Fruit fly (Drosophila melanogaster): ENCODE results near the gene CG17122.

Gene CG17122

DNA sequence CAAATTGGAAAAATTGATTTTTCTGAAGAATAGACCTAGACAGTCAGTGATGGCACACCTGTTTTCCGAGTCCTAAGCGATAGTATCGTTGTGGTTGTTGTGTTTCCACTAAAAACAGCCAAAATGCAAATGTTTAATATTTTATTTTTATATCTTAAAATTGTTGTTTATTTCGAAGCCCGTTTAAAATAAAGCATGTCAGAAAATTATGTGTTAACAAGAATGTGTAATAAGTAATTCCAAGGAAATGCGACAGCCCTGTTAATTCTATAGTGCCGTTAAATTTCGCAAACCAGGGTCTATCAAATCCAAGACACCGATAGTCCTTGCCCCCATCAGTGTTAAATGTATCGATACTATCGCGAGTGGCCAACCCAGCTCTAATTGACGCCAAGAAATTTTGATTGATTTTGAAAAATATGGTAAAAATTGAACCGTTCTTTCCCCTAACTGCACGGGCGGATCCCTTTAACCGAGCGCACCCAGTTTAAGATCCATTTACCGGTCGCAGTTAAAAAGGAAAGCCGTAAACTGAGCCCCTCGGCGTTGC is 27.0 kb upstream of the CG17122 start, which contains the start of gene Pex23 (continued):
- peak; percentile 80 for TF ChIP-seq eg (GFP tag; IDR thresholded peaks at IDR 0.05)
- TF ChIP-seq pdm3 (GFP tag; optimal IDR thresholded peaks at IDR 0.05) = peak; percentile 82
- TF ChIP-seq Hr4 (GFP tag; optimal IDR thresholded peaks at IDR 0.05) = no peak
- TF ChIP-seq CG8319 (GFP tag; optimal IDR thresholded peaks at IDR 0.05) = peak; percentile 15
- peak; percentile 62 for TF ChIP-seq Sox102F (GFP tag; optimal IDR thresholded peaks at IDR 0.05)
- TF ChIP-seq fd59A (GFP tag; optimal IDR thresholded peaks at IDR 0.05) = no peak

- no peak for TF ChIP-seq OdsH (GFP tag; optimal IDR thresholded peaks at IDR 0.05)
- TF ChIP-seq CG6808 (GFP tag; optimal IDR thresholded peaks at IDR 0.05) = no peak
- no peak for TF ChIP-seq Eip75B (GFP tag; optimal IDR thresholded peaks at IDR 0.05)
- no peak for TF ChIP-seq CG7368 (GFP tag; optimal IDR thresholded peaks at IDR 0.05)
- no peak for TF ChIP-seq CG10631 (GFP tag; optimal IDR thresholded peaks at IDR 0.05)
- no peak for TF ChIP-seq Sox15 (GFP tag; optimal IDR thresholded peaks at IDR 0.05)
- TF ChIP-seq topi (GFP tag; optimal IDR thresholded peaks at IDR 0.05) = no peak
Measured at dm6 chr3L:20299110-20299509, 24.0 kb upstream of the CG17122 start, which contains the start of gene SCCRO4. Gene SCCRO4, plus strand, starts transcription at chr3L:20299410.

- TF ChIP-seq CG9139 (GFP tag; optimal IDR thresholded peaks at IDR 0.05) = no peak
- TF ChIP-seq CG15336 (GFP tag; IDR thresholded peaks at IDR 0.05) = no peak
- no peak for TF ChIP-seq CG4318 (GFP tag; optimal IDR thresholded peaks at IDR 0.05)
- no peak for TF ChIP-seq CG11762 (GFP tag; optimal IDR thresholded peaks at IDR 0.05; ENCODE audit: insufficient read depth)
- no peak for TF ChIP-seq Smox (GFP tag; optimal IDR thresholded peaks at IDR 0.05)
- TF ChIP-seq Hr38 (GFP tag; optimal IDR thresholded peaks at IDR 0.05) = no peak
- no peak for TF ChIP-seq topi (GFP tag; optimal IDR thresholded peaks at IDR 0.05)
- TF ChIP-seq eg (GFP tag; IDR thresholded peaks at IDR 0.05) = no peak
- TF ChIP-seq pdm3 (GFP tag; optimal IDR thresholded peaks at IDR 0.05) = no peak
- TF ChIP-seq Ets21C (GFP tag; optimal IDR thresholded peaks at IDR 0.05) = no peak
- TF ChIP-seq fd59A (GFP tag; optimal IDR thresholded peaks at IDR 0.05) = no peak
- no peak for TF ChIP-seq Eip93F (GFP tag; optimal IDR thresholded peaks at IDR 0.05)
- no peak for TF ChIP-seq Sox15 (GFP tag; optimal IDR thresholded peaks at IDR 0.05)
- TF ChIP-seq CG3919 (GFP tag; optimal IDR thresholded peaks at IDR 0.05) = no peak
- TF ChIP-seq Hr39 (GFP tag; optimal IDR thresholded peaks at IDR 0.05) = no peak
- no peak for TF ChIP-seq vri (GFP tag; optimal IDR thresholded peaks at IDR 0.05)
- TF ChIP-seq Sox14 (GFP tag; optimal IDR thresholded peaks at IDR 0.05) = no peak
- no peak for TF ChIP-seq CG11294 (GFP tag; IDR thresholded peaks at IDR 0.05)
Measured at dm6 chr3L:20296797-20297196, 21.7 kb upstream of the CG17122 start, which contains the start of gene FRG1. Gene FRG1, minus strand, starts transcription at chr3L:20296971.

dm6 chr3L:20295095-20295494 is 20.0 kb upstream of the CG17122 start, which contains the start of gene gogo:
Gene gogo, minus strand, starts transcription at chr3L:20295133.
- TF ChIP-seq CG7368 (GFP tag; optimal IDR thresholded peaks at IDR 0.05) = peak; percentile 28
- no peak for TF ChIP-seq Smox (GFP tag; optimal IDR thresholded peaks at IDR 0.05)

DNA sequence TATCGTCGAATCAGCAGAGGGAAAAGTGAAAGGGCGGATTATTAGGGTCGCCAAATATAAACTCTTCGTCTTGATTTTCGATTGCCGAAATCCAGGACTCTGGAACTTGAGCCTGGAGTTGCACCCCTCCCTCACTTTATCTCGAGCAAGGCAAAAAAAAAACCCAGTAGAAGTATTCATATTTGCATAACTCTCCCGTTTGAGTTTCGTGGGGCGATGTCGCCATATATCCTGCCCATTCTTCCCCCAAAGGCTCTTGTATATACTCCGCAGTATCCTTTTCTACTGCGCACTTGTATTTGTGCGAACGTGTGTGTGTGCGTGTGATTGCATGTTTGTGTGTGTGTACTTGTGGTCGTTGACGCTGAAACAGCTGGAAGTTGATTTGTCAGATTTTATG is 11.9 kb upstream of the CG17122 start:
- TF ChIP-seq CG16779 (tag; optimal IDR thresholded peaks at IDR 0.05) (no peak), Eip78C (GFP tag) (peak; percentile 5)

dm6 chr3L:20281254-20281653 is 6.1 kb upstream of the CG17122 start:
- TF ChIP-seq salr (GFP tag; optimal IDR thresholded peaks at IDR 0.05) = no peak
- TF ChIP-seq Ets21C (GFP tag; optimal IDR thresholded peaks at IDR 0.05) = no peak
- TF ChIP-seq fd59A (GFP tag; optimal IDR thresholded peaks at IDR 0.05) = no peak
- TF ChIP-seq CG4318 (GFP tag; optimal IDR thresholded peaks at IDR 0.05) = no peak
- TF ChIP-seq Hr39 (GFP tag; optimal IDR thresholded peaks at IDR 0.05) = no peak
- no peak for TF ChIP-seq Blimp-1 (GFP tag; optimal IDR thresholded peaks at IDR 0.05)
- no peak for TF ChIP-seq CG8632 (GFP tag; optimal IDR thresholded peaks at IDR 0.05)
- no peak for TF ChIP-seq Smox (GFP tag; optimal IDR thresholded peaks at IDR 0.05)
- TF ChIP-seq svp (GFP tag) = no peak
- TF ChIP-seq vri (GFP tag; optimal IDR thresholded peaks at IDR 0.05) = no peak
